Fruit fly (Drosophila melanogaster) whole organism, embryonic: Measurements from ENCODE around the gene SoYb.
A peak's percentile ranks its signal among the peaks of the same experiment; 100 is the strongest.

Source experiments
- Bgb ChIP-seq: fragments of 200-800 bp; sonication (Bioruptor generic); IDR thresholded peaks from 2 replicates; pipeline ENCODE4 v1.3.6; 2022; ENCODE audit warnings: missing biosample characterization, missing genetic modification characterization; ENCODE audit not compliant: partially characterized antibody
- CG13287 ChIP-seq: fragments of 200-800 bp; sonication (Bioruptor generic); IDR thresholded peaks from 2 replicates; pipeline ENCODE4 v1.3.6; 2022; ENCODE audit warnings: missing biosample characterization, missing genetic modification characterization; ENCODE audit not compliant: partially characterized antibody
- CG14860 ChIP-seq: fragments of 200-800 bp; sonication (Bioruptor generic); IDR thresholded peaks from 3 replicates; pipeline ENCODE4 v1.3.6; 2022; ENCODE audit warnings: missing biosample characterization, missing genetic modification characterization; ENCODE audit not compliant: partially characterized antibody
- CG14965 ChIP-seq: fragments of 200-800 bp; sonication (Bioruptor generic); optimal IDR thresholded peaks from 2 replicates; lab custom pipeline; 2016; ENCODE audit warnings: missing biosample characterization, missing genetic modification characterization, borderline replicate concordance
- CG1603 ChIP-seq: fragments of 200-800 bp; sonication (Bioruptor generic); optimal IDR thresholded peaks from 2 replicates; lab custom pipeline; 2019; ENCODE audit warnings: missing biosample characterization, mild to moderate bottlenecking, missing genetic modification characterization, moderate library complexity
- CG32772 ChIP-seq: fragments of 200-800 bp; sonication (Bioruptor generic); IDR thresholded peaks from 2 replicates; pipeline ENCODE4 v1.3.6; 2022; ENCODE audit warnings: missing biosample characterization, missing genetic modification characterization
- Ets65A ChIP-seq: fragments of 200-800 bp; sonication (Bioruptor generic); peaks from one replicate; lab custom pipeline; 2016; ENCODE audit warnings: missing biosample characterization, missing genetic modification characterization
- Gsc ChIP-seq: fragments of 200-800 bp; sonication (Bioruptor generic); IDR thresholded peaks from 2 replicates; pipeline ENCODE4 v1.3.6; 2022; ENCODE audit warnings: missing biosample characterization, missing genetic modification characterization
- HLH4C ChIP-seq: fragments of 200-800 bp; sonication (Bioruptor generic); IDR thresholded peaks from 3 replicates; pipeline ENCODE4 v1.3.6; 2022; ENCODE audit warnings: missing biosample characterization, missing genetic modification characterization; ENCODE audit not compliant: partially characterized antibody
- Jarid2 ChIP-seq: fragments of 200-800 bp; sonication (Bioruptor generic); optimal IDR thresholded peaks from 3 replicates; lab custom pipeline; 2017; ENCODE audit warnings: mild to moderate bottlenecking, missing biosample characterization, missing genetic modification reagents, missing genetic modification characterization
- Neu2 ChIP-seq: fragments of 200-800 bp; sonication (Bioruptor generic); optimal IDR thresholded peaks from 3 replicates; lab custom pipeline; 2016; ENCODE audit warnings: missing biosample characterization, missing genetic modification characterization, borderline replicate concordance
- Nf-YB ChIP-seq: fragments of 200-800 bp; sonication (Bioruptor generic); optimal IDR thresholded peaks from 3 replicates; lab custom pipeline; 2019; ENCODE audit warnings: missing biosample characterization, mild to moderate bottlenecking, missing genetic modification characterization, moderate library complexity
- Opbp ChIP-seq: fragments of 200-800 bp; sonication (Bioruptor generic); IDR thresholded peaks from 3 replicates; pipeline ENCODE4 v1.3.6; 2022; ENCODE audit warnings: missing biosample characterization, missing genetic modification characterization; ENCODE audit not compliant: partially characterized antibody
- Trl ChIP-seq, 3 experiments: fragments of >200 bp in 2 of 3; fragments of 200-800 bp in 1 of 3; sonication (Bioruptor generic) in 1 of 3; optimal IDR thresholded peaks; 2 replicates in 1 of 3; 3 replicates in 2 of 3; lab custom pipeline; 2016 to 2017; ENCODE audit warnings: missing biosample characterization in 1 of 3, missing genetic modification characterization in 1 of 3
- abd-A ChIP-seq: fragments of 200-800 bp; sonication (Bioruptor generic); optimal IDR thresholded peaks from 3 replicates; lab custom pipeline; 2019; ENCODE audit warnings: missing biosample characterization, mild to moderate bottlenecking, missing genetic modification characterization, moderate library complexity
- bbx ChIP-seq: fragments of 200-800 bp; sonication (Bioruptor generic); IDR thresholded peaks from 2 replicates; pipeline ENCODE4 v1.3.6; 2022; ENCODE audit warnings: missing biosample characterization, missing genetic modification characterization; ENCODE audit not compliant: partially characterized antibody
- bsh ChIP-seq, 2 experiments: fragments of 200-800 bp; sonication (Bioruptor generic); optimal IDR thresholded peaks; 2 replicates each; lab custom pipeline; 2017 to 2018; ENCODE audit warnings: mild to moderate bottlenecking in 2 of 2, missing biosample characterization in 2 of 2, missing genetic modification characterization in 2 of 2, moderate library complexity in 1 of 2
- chinmo ChIP-seq: fragments of 200-800 bp; sonication (Bioruptor generic); IDR thresholded peaks from 4 replicates; pipeline ENCODE4 v1.3.6; 2022; ENCODE audit warnings: missing biosample characterization, missing genetic modification characterization; ENCODE audit not compliant: partially characterized antibody
- ci ChIP-seq: fragments of 200-800 bp; sonication (Bioruptor generic); IDR thresholded peaks from 3 replicates; pipeline ENCODE4 v1.3.6; 2022; ENCODE audit warnings: missing biosample characterization, missing genetic modification characterization
- fd3F ChIP-seq: fragments of 200-800 bp; sonication (Bioruptor generic); optimal IDR thresholded peaks from 2 replicates; lab custom pipeline; 2018; ENCODE audit warnings: missing biosample characterization, mild to moderate bottlenecking, missing genetic modification characterization, moderate library complexity
- inv ChIP-seq: fragments of 200-800 bp; sonication (Bioruptor generic); IDR thresholded peaks from 2 replicates; pipeline ENCODE4 v1.3.6; 2022; ENCODE audit warnings: missing biosample characterization, missing genetic modification characterization; ENCODE audit not compliant: partially characterized antibody
- knrl ChIP-seq: fragments of 200-800 bp; sonication (Bioruptor generic); IDR thresholded peaks from 3 replicates; pipeline ENCODE4 v1.3.6; 2022; ENCODE audit warnings: missing biosample characterization, missing genetic modification characterization; ENCODE audit not compliant: partially characterized antibody
- mld ChIP-seq: fragments of 200-800 bp; sonication (Bioruptor generic); IDR thresholded peaks from 3 replicates; pipeline ENCODE4 v1.3.6; 2022; ENCODE audit warnings: missing biosample characterization, missing genetic modification characterization; ENCODE audit not compliant: partially characterized antibody
- nerfin-2 ChIP-seq: fragments of 200-800 bp; sonication (Bioruptor generic); IDR thresholded peaks from 2 replicates; pipeline ENCODE4 v1.3.6; 2022; ENCODE audit warnings: missing biosample characterization, missing genetic modification characterization; ENCODE audit not compliant: partially characterized antibody
- onecut ChIP-seq: fragments of 200-800 bp; sonication (Bioruptor generic); IDR thresholded peaks from 2 replicates; pipeline ENCODE4 v1.3.6; 2022; ENCODE audit warnings: missing biosample characterization, missing genetic modification characterization
- otp ChIP-seq: fragments of 200-800 bp; sonication (Bioruptor generic); IDR thresholded peaks from 3 replicates; pipeline ENCODE4, ENCODE4 v1.3.6; 2022; ENCODE audit warnings: missing biosample characterization, missing genetic modification characterization
- pan ChIP-seq, 4 experiments: fragments of >200 bp in 3 of 4; fragments of 200-800 bp in 1 of 4; sonication (Bioruptor generic) in 1 of 4; optimal IDR thresholded peaks in 3 of 4; IDR thresholded peaks in 1 of 4; 2 replicates each; pipeline versions ENCODE4 v1.3.6 to Lab custom; 2017 to 2022; ENCODE audit warnings: missing biosample characterization in 2 of 4, missing genetic modification characterization in 2 of 4, mixed read lengths in 1 of 4
- run ChIP-seq: fragments of 200-800 bp; sonication (Bioruptor generic); optimal IDR thresholded peaks from 3 replicates; lab custom pipeline; 2018; ENCODE audit warnings: missing biosample characterization, mild to moderate bottlenecking, missing genetic modification characterization
- sd ChIP-seq: fragments of 200-800 bp; sonication (Bioruptor generic); optimal IDR thresholded peaks from 3 replicates; lab custom pipeline; 2018; ENCODE audit warnings: missing biosample characterization, mild to moderate bottlenecking, missing genetic modification characterization, moderate library complexity
- slbo ChIP-seq: fragments of 200-800 bp; sonication (Bioruptor generic); IDR thresholded peaks from 2 replicates; pipeline ENCODE4 v1.3.6; 2022; ENCODE audit warnings: missing biosample characterization, missing genetic modification characterization
- ssp ChIP-seq: fragments of 200-800 bp; sonication (Bioruptor generic); IDR thresholded peaks from 2 replicates; pipeline ENCODE4 v1.3.6; 2022; ENCODE audit warnings: missing biosample characterization, missing genetic modification characterization
- tgo ChIP-seq: fragments of 200-800 bp; sonication (Bioruptor generic); IDR thresholded peaks from 3 replicates; pipeline ENCODE4 v1.3.6; 2022; ENCODE audit warnings: missing biosample characterization, missing genetic modification characterization
- tna ChIP-seq: fragments of 200-800 bp; sonication (Bioruptor generic); IDR thresholded peaks from 2 replicates; pipeline ENCODE4 v1.3.6; 2022; ENCODE audit warnings: missing biosample characterization, missing genetic modification characterization; ENCODE audit not compliant: partially characterized antibody
- vnd ChIP-seq: fragments of 200-800 bp; sonication (Bioruptor generic); IDR thresholded peaks from 3 replicates; pipeline ENCODE4 v1.3.6; 2022; ENCODE audit warnings: missing biosample characterization, missing genetic modification characterization; ENCODE audit not compliant: partially characterized antibody

SoYb gene

DNA sequence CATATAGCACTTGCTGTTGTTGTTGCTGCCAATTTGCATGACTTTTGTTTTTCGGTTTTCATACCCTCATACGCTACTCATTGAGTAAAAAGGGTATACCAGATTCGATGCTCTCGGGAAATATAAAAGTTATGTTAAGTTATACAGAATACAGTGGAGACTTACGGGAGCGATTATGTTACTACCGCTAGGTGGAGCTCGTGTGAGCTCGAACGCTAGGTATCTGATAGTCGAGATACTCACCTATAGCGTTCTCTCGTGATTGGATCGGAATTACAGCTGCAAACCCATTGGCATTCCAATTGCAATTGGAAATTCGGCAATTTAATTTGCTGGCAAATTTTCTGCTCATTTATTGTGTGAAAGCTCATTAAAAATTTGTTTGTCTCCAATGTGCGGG is 30.9 kb upstream of the SoYb start (continued):
- TF ChIP-seq CG14860 (GFP tag; lab: Robert Waterston, UW) (peak; percentile 84), CG13287 (GFP tag; lab: Robert Waterston, UW) (peak; percentile 23; the same call in 1 of the 2 replicates), CG32772 (GFP tag; lab: Robert Waterston, UW) (0 out of 2 replicates have a peak, but pooled peaks have one; percentile 9), abd-A (tag; lab: Kevin White, UChicago) (no peak), Opbp (GFP tag; lab: Robert Waterston, UW) (peak; percentile 52; the same call in 1 of the 3 replicates), vnd (GFP tag; lab: Robert Waterston, UW) (peak; percentile 80), CG14965 (no peak), mld (peak; percentile 89), bsh (GFP tag; optimal IDR thresholded peaks at IDR 0.05; lab: Kevin White, UChicago) (no peak), run (tag; lab: Kevin White, UChicago) (no peak), inv (GFP tag; lab: Robert Waterston, UW) (peak; percentile 20; the same call in 1 of the 2 replicates), knrl (peak; percentile 43; the same call in 1 of the 3 replicates), fd3F (GFP tag; lab: Kevin White, UChicago) (no peak), CG1603 (peak; percentile 7), otp (GFP tag; lab: Robert Waterston, UW) (no peak)

DNA sequence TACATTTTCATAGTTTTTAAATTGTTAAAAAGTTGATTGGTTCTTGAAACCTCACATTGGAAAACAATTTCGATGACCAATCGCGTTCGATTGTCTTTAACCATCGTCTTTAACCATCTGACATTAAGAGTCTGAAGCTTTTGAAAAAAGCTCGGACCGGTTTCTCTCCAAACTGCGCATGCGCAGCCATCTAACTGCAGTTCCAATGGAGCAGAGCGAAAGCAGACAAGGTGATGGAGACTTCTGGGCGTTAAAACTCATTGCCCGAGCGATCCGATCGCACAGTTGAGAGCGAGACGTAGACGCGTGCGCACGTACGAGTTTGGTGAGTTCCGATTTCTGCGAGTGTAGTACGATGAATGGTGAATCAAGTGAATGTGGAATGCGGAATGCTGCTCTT is 29.9 kb upstream of the SoYb start, which contains the start of gene obst-B:
obst-B (plus strand) TSS at position 276 of the 400 bp plus-strand sequence.
- TF ChIP-seq onecut (GFP tag; lab: Robert Waterston, UW) (no peak), ci (GFP tag; lab: Robert Waterston, UW) (peak; percentile 29; the same call in 1 of the 3 replicates), CG13287 (GFP tag; lab: Robert Waterston, UW) (peak; percentile 24; the same call in 1 of the 2 replicates), slbo (GFP tag; lab: Robert Waterston, UW) (no peak), tgo (GFP tag; lab: Robert Waterston, UW) (no peak), Bgb (0 out of 2 replicates have a peak, but pooled peaks have one; percentile 21), pan (optimal IDR thresholded peaks at IDR 0.05; lab: Kevin White, UChicago) (no peak), pan (GFP tag; optimal IDR thresholded peaks at IDR 0.05 in 1 of 2, IDR thresholded peaks at IDR 0.05 in 1 of 2) (peak in 1 of 2 experiments; percentile 23), HLH4C (GFP tag; lab: Robert Waterston, UW) (peak; percentile 29; the same call in 2 of the 3 replicates), Neu2 (GFP tag; lab: Kevin White, UChicago) (no peak), ssp (GFP tag; lab: Robert Waterston, UW) (no peak), tna (peak; percentile 64), Opbp (GFP tag; lab: Robert Waterston, UW) (peak; percentile 29; the same call in 1 of the 3 replicates), Ets65A (GFP tag; lab: Kevin White, UChicago) (peak; percentile 49), sd (tag; lab: Kevin White, UChicago) (peak; percentile 76), chinmo (GFP tag; lab: Robert Waterston, UW) (peak; percentile 97), Trl (optimal IDR thresholded peaks at IDR 0.05; lab: Kevin White, UChicago) (peak in 1 of 2 experiments; percentile 7), Trl (GFP tag; optimal IDR thresholded peaks at IDR 0.05; lab: Kevin White, UChicago) (no peak), Nf-YB (peak; percentile 85), Jarid2 (GFP tag; lab: Kevin White, UChicago) (peak; percentile 26), nerfin-2 (GFP tag; lab: Robert Waterston, UW) (0 out of 2 replicates have a peak, but pooled peaks have one; percentile 23), bbx (GFP tag; lab: Robert Waterston, UW) (peak; percentile 45; the same call in 1 of the 2 replicates), Gsc (GFP tag; lab: Robert Waterston, UW) (no peak)
